Worm (Caenorhabditis elegans): ENCODE data around the gene dod-3.

Gene dod-3

ce11 chrV:2730784-2731480 lies at the start of gene dod-3:
Gene dod-3 (minus strand): TSS chrV:2731098.
- TF ChIP-seq hmbx-1 (tag; optimal IDR thresholded peaks at IDR 0.05) (no peak), hnd-1 (tag; optimal IDR thresholded peaks at IDR 0.05) (no peak), ceh-13 (GFP tag; optimal IDR thresholded peaks at IDR 0.05) (no peak), tra-4 (tag; optimal IDR thresholded peaks at IDR 0.05) (no peak), sea-1 (GFP tag; conservative IDR thresholded peaks at IDR 0.05) (no peak), B0310.2 (tag; optimal IDR thresholded peaks at IDR 0.05) (no peak), F13C5.2 (tag; optimal IDR thresholded peaks at IDR 0.05) (no peak), flt-1 (GFP tag; IDR thresholded peaks at IDR 0.05) (no peak), ets-7 (tag; optimal IDR thresholded peaks at IDR 0.05) (no peak), ama-1 (optimal IDR thresholded peaks at IDR 0.05) (no peak), pes-1 (GFP tag; IDR thresholded peaks at IDR 0.05) (no peak), ceh-36 (tag; optimal IDR thresholded peaks at IDR 0.05) (no peak), hmg-4 (GFP tag; optimal IDR thresholded peaks at IDR 0.05) (no peak), tbx-37 (GFP tag; conservative IDR thresholded peaks at IDR 0.05) (no peak), tbx-11 (GFP tag; IDR thresholded peaks at IDR 0.05) (no peak), scrt-1 (GFP tag; IDR thresholded peaks at IDR 0.05) (no peak), aly-1 (tag; optimal IDR thresholded peaks at IDR 0.05) (no peak)

DNA sequence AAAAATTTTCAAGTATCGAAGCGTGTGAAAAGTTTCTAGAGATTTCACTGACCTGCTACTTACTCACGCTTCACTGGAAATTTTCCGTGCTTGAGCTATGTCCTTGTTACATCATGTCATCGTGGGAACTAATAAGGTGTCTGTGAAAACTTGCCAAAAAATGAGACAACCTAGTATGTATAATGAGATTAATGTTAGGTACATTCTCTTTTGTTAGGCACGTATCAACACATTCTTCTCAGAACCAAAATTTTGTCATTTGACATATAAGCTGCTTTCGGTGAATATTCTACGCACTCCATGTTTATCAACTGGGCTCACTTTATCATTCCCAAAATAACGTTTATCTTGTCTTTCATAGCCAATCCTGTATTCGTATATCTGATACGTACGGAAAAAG lies 43.1 kb upstream of the dod-3 start, which contains the start of gene srj-18:
srj-18 (plus strand) TSS at position 301 of the 400 bp plus-strand sequence.
- TF ChIP-seq ama-1 (optimal IDR thresholded peaks at IDR 0.05) (no peak), B0310.2 (tag; optimal IDR thresholded peaks at IDR 0.05) (no peak), ets-7 (tag; optimal IDR thresholded peaks at IDR 0.05) (no peak), aly-1 (tag; optimal IDR thresholded peaks at IDR 0.05) (no peak)

ce11 chrV:2771560-2771959 lies 40.7 kb upstream of the dod-3 start, which contains the start of gene srh-56:
Gene srh-56 (plus strand): TSS chrV:2771860.
- no peak for TF ChIP-seq B0310.2 (tag; optimal IDR thresholded peaks at IDR 0.05)
- TF ChIP-seq tbx-37 (GFP tag; conservative IDR thresholded peaks at IDR 0.05), result no peak
- no peak for TF ChIP-seq ama-1 (optimal IDR thresholded peaks at IDR 0.05)
- TF ChIP-seq flt-1 (GFP tag; IDR thresholded peaks at IDR 0.05), result no peak
- no peak for TF ChIP-seq ceh-13 (GFP tag; optimal IDR thresholded peaks at IDR 0.05)
- no peak for TF ChIP-seq F13C5.2 (tag; optimal IDR thresholded peaks at IDR 0.05)
- no peak for TF ChIP-seq hnd-1 (tag; optimal IDR thresholded peaks at IDR 0.05)
- TF ChIP-seq scrt-1 (GFP tag; IDR thresholded peaks at IDR 0.05), result no peak
- no peak for TF ChIP-seq aly-1 (tag; optimal IDR thresholded peaks at IDR 0.05)
- TF ChIP-seq ets-7 (tag; optimal IDR thresholded peaks at IDR 0.05), result no peak
- no peak for TF ChIP-seq hmbx-1 (tag; optimal IDR thresholded peaks at IDR 0.05)
- TF ChIP-seq tbx-11 (GFP tag; IDR thresholded peaks at IDR 0.05), result no peak
- TF ChIP-seq pes-1 (GFP tag; IDR thresholded peaks at IDR 0.05), result no peak
- TF ChIP-seq sea-1 (GFP tag; conservative IDR thresholded peaks at IDR 0.05), result no peak
- no peak for TF ChIP-seq ceh-36 (tag; optimal IDR thresholded peaks at IDR 0.05)
- no peak for TF ChIP-seq tra-4 (tag; optimal IDR thresholded peaks at IDR 0.05)
- no peak for TF ChIP-seq hmg-4 (GFP tag; optimal IDR thresholded peaks at IDR 0.05)

DNA sequence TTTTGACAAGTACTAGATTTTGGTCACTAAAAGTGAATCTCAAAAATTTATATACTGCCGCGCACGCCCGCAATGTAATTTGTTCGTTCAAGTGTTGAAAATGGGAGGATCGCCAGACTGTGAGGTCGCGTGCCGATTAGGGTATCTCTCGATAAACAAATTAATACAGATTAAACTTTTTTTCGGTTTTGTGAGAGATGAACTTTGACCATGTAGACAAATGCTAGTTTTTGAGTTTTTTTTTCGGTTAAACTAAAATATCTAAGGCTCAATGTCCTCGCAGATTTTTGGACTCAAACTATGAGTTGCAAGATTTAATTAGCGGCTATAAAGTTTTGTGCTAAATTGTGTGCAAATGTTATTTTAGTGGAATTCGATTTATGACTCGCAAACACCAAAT lies 38.9 kb upstream of the dod-3 start, which contains the start of gene dhs-15:
dhs-15 (minus strand) TSS at position 101 of the 400 bp plus-strand sequence.
- no peak for TF ChIP-seq scrt-1 (GFP tag; IDR thresholded peaks at IDR 0.05)
- no peak for TF ChIP-seq ceh-36 (tag; optimal IDR thresholded peaks at IDR 0.05)
- TF ChIP-seq ets-7 (tag; optimal IDR thresholded peaks at IDR 0.05), result no peak
- TF ChIP-seq hmbx-1 (tag; optimal IDR thresholded peaks at IDR 0.05), result no peak
- no peak for TF ChIP-seq sea-1 (GFP tag; conservative IDR thresholded peaks at IDR 0.05)
- TF ChIP-seq hmg-4 (GFP tag; optimal IDR thresholded peaks at IDR 0.05), result no peak
- TF ChIP-seq tbx-11 (GFP tag; IDR thresholded peaks at IDR 0.05), result no peak
- TF ChIP-seq pes-1 (GFP tag; IDR thresholded peaks at IDR 0.05), result no peak
- no peak for TF ChIP-seq ama-1 (optimal IDR thresholded peaks at IDR 0.05)
- TF ChIP-seq tra-4 (tag; optimal IDR thresholded peaks at IDR 0.05), result no peak
- TF ChIP-seq B0310.2 (tag; optimal IDR thresholded peaks at IDR 0.05), result no peak

DNA sequence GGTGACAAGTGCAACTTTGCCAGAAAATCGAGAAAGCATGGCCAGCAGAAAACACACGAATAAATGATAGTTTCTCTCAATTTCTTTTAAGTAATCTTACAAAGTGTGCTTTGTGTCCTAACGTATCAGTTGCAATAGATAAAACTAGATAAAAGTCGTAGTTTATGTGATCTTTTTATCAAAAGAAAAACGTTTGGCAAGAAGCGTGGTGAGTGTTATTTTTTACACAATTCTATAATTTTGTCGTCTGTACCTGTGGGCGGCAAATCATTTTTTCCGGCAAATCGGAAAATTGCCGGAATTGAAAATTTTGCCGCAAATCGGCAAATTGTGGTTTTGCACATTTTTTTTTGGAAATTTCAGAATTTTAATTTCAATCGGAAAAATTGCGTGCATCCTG lies 36.6 kb upstream of the dod-3 start, which contains the start of gene R05D8.9:
R05D8.9 (minus strand) TSS at position 101 of the 400 bp plus-strand sequence.
- no peak for TF ChIP-seq tbx-11 (GFP tag; IDR thresholded peaks at IDR 0.05)
- TF ChIP-seq ama-1 (optimal IDR thresholded peaks at IDR 0.05), result no peak
- no peak for TF ChIP-seq F13C5.2 (tag; optimal IDR thresholded peaks at IDR 0.05)
- TF ChIP-seq hnd-1 (tag; optimal IDR thresholded peaks at IDR 0.05), result no peak
- no peak for TF ChIP-seq scrt-1 (GFP tag; IDR thresholded peaks at IDR 0.05)
- no peak for TF ChIP-seq pes-1 (GFP tag; IDR thresholded peaks at IDR 0.05)
- no peak for TF ChIP-seq sea-1 (GFP tag; conservative IDR thresholded peaks at IDR 0.05)
- TF ChIP-seq hmbx-1 (tag; optimal IDR thresholded peaks at IDR 0.05), result no peak
- no peak for TF ChIP-seq hmg-4 (GFP tag; optimal IDR thresholded peaks at IDR 0.05)
- TF ChIP-seq flt-1 (GFP tag; IDR thresholded peaks at IDR 0.05), result no peak
- no peak for TF ChIP-seq ceh-36 (tag; optimal IDR thresholded peaks at IDR 0.05)
- no peak for TF ChIP-seq tbx-37 (GFP tag; conservative IDR thresholded peaks at IDR 0.05)
- no peak for TF ChIP-seq B0310.2 (tag; optimal IDR thresholded peaks at IDR 0.05)
- no peak for TF ChIP-seq tra-4 (tag; optimal IDR thresholded peaks at IDR 0.05)
- TF ChIP-seq ceh-13 (GFP tag; optimal IDR thresholded peaks at IDR 0.05), result no peak
- no peak for TF ChIP-seq ets-7 (tag; optimal IDR thresholded peaks at IDR 0.05)
- TF ChIP-seq aly-1 (tag; optimal IDR thresholded peaks at IDR 0.05), result no peak

- TF ChIP-seq scrt-1 (GFP tag; IDR thresholded peaks at IDR 0.05) (no peak), hmbx-1 (tag; optimal IDR thresholded peaks at IDR 0.05) (no peak), pes-1 (GFP tag; IDR thresholded peaks at IDR 0.05) (no peak), ceh-36 (tag; optimal IDR thresholded peaks at IDR 0.05) (no peak)
These were observed 34.2 kb upstream of the dod-3 start, which contains the start of gene dhs-14 for ce11 chrV:2765052-2765451. Gene dhs-14 (minus strand): TSS chrV:2765200.

DNA sequence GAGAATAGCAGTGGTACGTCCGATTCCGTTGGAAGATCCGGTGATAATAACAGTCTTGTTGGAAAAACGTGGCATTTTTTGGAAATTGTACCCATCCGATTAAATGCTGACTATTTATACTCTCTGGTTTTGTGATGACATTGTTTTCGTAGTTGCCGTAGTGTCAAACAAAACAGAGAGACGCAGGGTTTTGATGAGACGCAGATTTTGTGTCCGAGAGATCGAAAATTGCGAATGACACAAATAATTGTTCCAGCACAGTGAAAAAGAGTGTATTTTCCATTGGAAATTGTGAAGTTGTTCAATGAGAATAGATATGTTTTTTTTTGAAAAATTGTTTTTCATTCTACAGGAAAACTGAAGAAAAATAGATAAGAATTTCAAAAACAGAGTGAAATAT lies 32.2 kb upstream of the dod-3 start, which contains the start of gene R05D8.7:
R05D8.7 (minus strand) TSS at position 104 of the 400 bp plus-strand sequence.
- no peak for TF ChIP-seq hmg-4 (GFP tag; optimal IDR thresholded peaks at IDR 0.05)
- TF ChIP-seq hnd-1 (tag; optimal IDR thresholded peaks at IDR 0.05), result no peak
- no peak for TF ChIP-seq tra-4 (tag; optimal IDR thresholded peaks at IDR 0.05)
- no peak for TF ChIP-seq ets-7 (tag; optimal IDR thresholded peaks at IDR 0.05)
- TF ChIP-seq ceh-36 (tag; optimal IDR thresholded peaks at IDR 0.05), result no peak
- no peak for TF ChIP-seq pes-1 (GFP tag; IDR thresholded peaks at IDR 0.05)

All from whole organism, early embryonic.